Worm (Caenorhabditis elegans) whole organism, L2 larva: ENCODE measurements around the gene clec-70.

Experiments used
- dmd-4 ChIP-seq: sonication (generic microtip); optimal IDR thresholded peaks from 2 replicates; lab custom pipeline; 2017; ENCODE audit warnings: missing biosample characterization, missing genetic modification characterization
- egl-27 ChIP-seq: sonication (generic microtip); optimal IDR thresholded peaks from 3 replicates; lab custom pipeline; 2017; ENCODE audit warnings: missing biosample characterization, missing genetic modification reagents, missing genetic modification characterization
- elt-1 ChIP-seq: fragments of 150-350 bp; optimal IDR thresholded peaks from 2 replicates; lab custom pipeline; 2014; ENCODE audit warnings: missing biosample characterization, missing genetic modification characterization
- lin-13 ChIP-seq: fragments of 150-350 bp; optimal IDR thresholded peaks from 2 replicates; lab custom pipeline; 2014; ENCODE audit warnings: missing biosample characterization, missing genetic modification reagents, missing genetic modification characterization
- mdl-1 ChIP-seq, 2 experiments: fragments of 150-350 bp in 1 of 2; sonication (generic microtip) in 1 of 2; optimal IDR thresholded peaks; 2 replicates each; lab custom pipeline; 2017; ENCODE audit warnings: missing biosample characterization in 2 of 2, missing genetic modification characterization in 2 of 2
- snpc-4 ChIP-seq: fragments of 150-350 bp; optimal IDR thresholded peaks from 2 replicates; lab custom pipeline; 2014; ENCODE audit warnings: missing biosample characterization, missing genetic modification characterization
- unc-39 ChIP-seq: fragments of 150-350 bp; optimal IDR thresholded peaks from 2 replicates; lab custom pipeline; 2014; ENCODE audit warnings: missing biosample characterization, missing genetic modification characterization
- zag-1 ChIP-seq: fragments of 150-350 bp; optimal IDR thresholded peaks from 2 replicates; lab custom pipeline; 2014; ENCODE audit warnings: missing biosample characterization, missing genetic modification characterization
- ztf-11 ChIP-seq: sonication (generic microtip); optimal IDR thresholded peaks from 2 replicates; lab custom pipeline; 2017; ENCODE audit warnings: missing biosample characterization, missing genetic modification characterization
- ztf-4 ChIP-seq: fragments of 150-350 bp; optimal IDR thresholded peaks from 2 replicates; lab custom pipeline; 2014; ENCODE audit warnings: missing biosample characterization, missing genetic modification characterization

- TF ChIP-seq snpc-4 (tag; lab: Kevin White, UChicago) (no peak), ztf-4 (tag; lab: Kevin White, UChicago) (no peak), zag-1 (tag; lab: Kevin White, UChicago) (no peak), ztf-11 (no peak), egl-27 (no peak), dmd-4 (tag; lab: Kevin White, UChicago) (no peak), lin-13 (GFP tag; lab: Kevin White, UChicago) (no peak), elt-1 (tag; lab: Kevin White, UChicago) (no peak), mdl-1 (tag; optimal IDR thresholded peaks at IDR 0.05; lab: Kevin White, UChicago) (no peak), unc-39 (no peak)
These were observed 10.6 kb upstream of the clec-70 start, which contains the start of gene clec-67 for ce11 chrIV:3921898-3922297.
